Worm (Caenorhabditis elegans): ENCODE data around the gene Y67H2A.10.

Y67H2A.10 gene

ce11 chrIV:13314181-13314580 is 24.9 kb upstream of the Y67H2A.10 start:
- no peak for TF ChIP-seq mab-5 (tag; optimal IDR thresholded peaks at IDR 0.05)
- TF ChIP-seq ztf-11 (tag; optimal IDR thresholded peaks at IDR 0.05), result no peak
- no peak for TF ChIP-seq ceh-39 (tag; optimal IDR thresholded peaks at IDR 0.05)

- TF ChIP-seq drap-1 (GFP tag; optimal IDR thresholded peaks at IDR 0.05) (no peak), M03D4.4 (tag; optimal IDR thresholded peaks at IDR 0.05) (no peak), nhr-12 (tag; optimal IDR thresholded peaks at IDR 0.05) (no peak), ham-2 (GFP tag; optimal IDR thresholded peaks at IDR 0.05) (no peak), ces-1 (GFP tag; optimal IDR thresholded peaks at IDR 0.05) (no peak), lin-13 (tag; optimal IDR thresholded peaks at IDR 0.05) (no peak), nhr-28 (tag; optimal IDR thresholded peaks at IDR 0.05) (no peak), cnd-1 (tag; optimal IDR thresholded peaks at IDR 0.05) (no peak), hlh-1 (tag; optimal IDR thresholded peaks at IDR 0.05) (no peak), nhr-2 (tag; optimal IDR thresholded peaks at IDR 0.05) (no peak)
These were observed 23.9 kb upstream of the Y67H2A.10 start for ce11 chrIV:13313156-13313555.

- TF ChIP-seq unc-62 (GFP tag; optimal IDR thresholded peaks at IDR 0.05) (no peak), hlh-1 (tag; optimal IDR thresholded peaks at IDR 0.05) (peak; percentile 30)
These were observed 22.2 kb upstream of the Y67H2A.10 start for ce11 chrIV:13311331-13312034.

- TF ChIP-seq bed-3 (GFP tag; optimal IDR thresholded peaks at IDR 0.05) (no peak), M03D4.4 (tag; optimal IDR thresholded peaks at IDR 0.05) (no peak), unc-120 (tag; optimal IDR thresholded peaks at IDR 0.05; ENCODE audit: poor library complexity, severe bottlenecking) (no peak), hlh-1 (tag; optimal IDR thresholded peaks at IDR 0.05) (no peak), elt-3 (tag; optimal IDR thresholded peaks at IDR 0.05) (no peak), snpc-4 (tag; optimal IDR thresholded peaks at IDR 0.05) (no peak), pha-4 (tag; optimal IDR thresholded peaks at IDR 0.05) (no peak), lin-32 (GFP tag; optimal IDR thresholded peaks at IDR 0.05) (no peak), mab-5 (tag; optimal IDR thresholded peaks at IDR 0.05) (no peak), zip-8 (tag; optimal IDR thresholded peaks at IDR 0.05) (no peak), cnd-1 (tag; optimal IDR thresholded peaks at IDR 0.05) (no peak), ceh-43 (GFP tag; optimal IDR thresholded peaks at IDR 0.05) (no peak), ceh-83 (GFP tag; optimal IDR thresholded peaks at IDR 0.05) (no peak), nhr-2 (tag; optimal IDR thresholded peaks at IDR 0.05) (no peak), sptf-1 (tag; optimal IDR thresholded peaks at IDR 0.05) (no peak), ceh-39 (tag; optimal IDR thresholded peaks at IDR 0.05) (no peak), elt-1 (tag; optimal IDR thresholded peaks at IDR 0.05; ENCODE audit: borderline replicate concordance, insufficient read depth) (no peak), mep-1 (tag; optimal IDR thresholded peaks at IDR 0.05) (no peak), nhr-237 (tag; optimal IDR thresholded peaks at IDR 0.05) (no peak)
These were observed 20.3 kb upstream of the Y67H2A.10 start for ce11 chrIV:13309636-13310035.

DNA sequence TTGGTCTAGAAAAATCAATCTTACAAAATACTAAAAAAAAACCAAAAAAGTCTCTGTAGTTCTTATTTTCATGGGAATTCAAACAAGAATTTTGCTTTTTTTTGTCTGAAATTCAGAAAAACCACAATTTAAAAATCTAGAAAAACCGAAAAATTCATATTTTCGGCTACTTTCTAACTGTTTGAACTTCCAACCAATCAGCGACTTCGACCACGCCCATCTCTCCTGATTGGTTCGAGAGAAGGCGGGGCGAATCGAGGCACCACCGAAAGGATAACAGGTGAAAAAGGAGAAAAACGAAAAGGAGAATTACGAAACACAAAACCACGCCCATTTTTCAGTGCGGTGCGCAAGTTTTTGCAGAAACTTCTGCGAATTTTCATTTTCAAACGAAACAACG is 15.5 kb upstream of the Y67H2A.10 start:
- TF ChIP-seq elt-3 (tag; optimal IDR thresholded peaks at IDR 0.05) (no peak), tbx-8 (GFP tag; optimal IDR thresholded peaks at IDR 0.05) (no peak), sptf-1 (tag; optimal IDR thresholded peaks at IDR 0.05) (no peak), flh-1 (GFP tag; optimal IDR thresholded peaks at IDR 0.05) (no peak), nhr-2 (tag; optimal IDR thresholded peaks at IDR 0.05) (no peak), ces-1 (GFP tag; optimal IDR thresholded peaks at IDR 0.05) (no peak), ham-2 (GFP tag; optimal IDR thresholded peaks at IDR 0.05) (no peak), nhr-12 (tag; optimal IDR thresholded peaks at IDR 0.05) (no peak)

DNA sequence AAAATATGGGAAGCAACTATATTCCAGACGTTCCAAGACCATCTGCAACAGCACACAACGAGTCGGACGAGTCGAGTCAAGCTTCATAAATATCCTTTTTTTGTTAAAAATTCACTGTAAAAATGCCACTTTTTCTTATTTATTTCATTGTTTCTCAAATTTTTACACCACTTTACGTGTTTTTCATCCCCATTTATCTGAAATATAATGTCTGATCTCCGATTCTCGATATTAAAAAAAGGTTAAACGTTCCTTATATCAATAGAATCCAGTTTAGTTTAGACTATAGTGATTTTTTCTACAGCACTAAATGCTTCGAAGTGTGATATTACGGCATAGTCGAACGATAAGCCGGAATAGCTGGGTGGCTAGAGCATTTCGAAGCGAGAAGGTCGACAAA is 14.1 kb upstream of the Y67H2A.10 start, which contains the start of gene Y67H2A.7:
Y67H2A.7 (plus strand) TSS at position 301 of the 400 bp plus-strand sequence.
- no peak for TF ChIP-seq nhr-237 (tag; optimal IDR thresholded peaks at IDR 0.05)
- no peak for TF ChIP-seq ces-1 (GFP tag; optimal IDR thresholded peaks at IDR 0.05)
- TF ChIP-seq zip-8 (tag; optimal IDR thresholded peaks at IDR 0.05), result no peak
- TF ChIP-seq nhr-76 (tag; optimal IDR thresholded peaks at IDR 0.05), result no peak
- TF ChIP-seq lin-13 (tag; optimal IDR thresholded peaks at IDR 0.05), result no peak
- TF ChIP-seq elt-1 (tag; optimal IDR thresholded peaks at IDR 0.05; ENCODE audit: borderline replicate concordance, insufficient read depth), result no peak
- TF ChIP-seq sptf-1 (tag; optimal IDR thresholded peaks at IDR 0.05), result no peak
- no peak for TF ChIP-seq snpc-4 (tag; optimal IDR thresholded peaks at IDR 0.05)
- TF ChIP-seq M03D4.4 (tag; optimal IDR thresholded peaks at IDR 0.05), result no peak

All from whole organism, mixed stage, embryonic.